3 worm cellular contexts compared by ENCODE assay signal in the genomic region with DNA sequence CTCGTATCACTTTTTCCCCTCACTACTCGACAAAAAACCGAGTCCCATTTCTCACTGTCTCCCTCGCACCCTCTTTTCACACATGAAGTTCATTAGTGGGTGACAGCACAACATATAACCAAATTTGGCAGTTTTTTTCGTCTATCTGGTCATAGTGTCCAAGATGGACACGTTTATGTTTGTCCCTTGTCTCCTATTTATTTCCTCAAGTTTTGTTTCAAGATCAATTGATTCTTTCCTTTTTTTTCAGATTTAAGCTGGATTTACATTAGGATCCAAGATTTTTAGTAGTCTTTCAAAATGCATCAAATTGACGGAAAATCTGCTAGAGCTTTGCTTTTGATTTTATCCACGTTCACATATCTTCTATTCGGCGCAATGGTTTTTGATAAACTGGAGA.
A peak's percentile ranks its signal among the peaks of the same experiment; 100 is the strongest.
TF ChIP-seq lines count a peak whose summit lies in the region.

A gene (plus strand): TSS at position 301 of the 400 bp plus-strand sequence.

TF ChIP-seq in whole organism, L1 larva, 84 proteins besides CTCF, POLR2A, EP300 and RAD21:
- no peak for TF ChIP-seq dpl-1 (GFP tag; optimal IDR thresholded peaks at IDR 0.05; lab: Kevin White, UChicago)
- TF ChIP-seq lin-14 (GFP tag; optimal IDR thresholded peaks at IDR 0.05; lab: Kevin White, UChicago) = peak; percentile 39
TF ChIP-seq in whole organism, L1 larva: peak in this region for 1.

TF ChIP-seq in whole organism, L4 larva, 104 proteins besides CTCF, POLR2A, EP300 and RAD21:
- peak; percentile 40 for TF ChIP-seq ces-1 (GFP tag; optimal IDR thresholded peaks at IDR 0.05; lab: Kevin White, UChicago)
- no peak for TF ChIP-seq nhr-111 (GFP tag; optimal IDR thresholded peaks at IDR 0.05; lab: Kevin White, UChicago)

TF ChIP-seq in whole organism, mixed stage, embryonic, 35 proteins besides CTCF, POLR2A, EP300 and RAD21:
- TF ChIP-seq nhr-76 (tag; optimal IDR thresholded peaks at IDR 0.05; lab: Kevin White, UChicago) (no peak), ces-1 (GFP tag; optimal IDR thresholded peaks at IDR 0.05; lab: Kevin White, UChicago) (peak; percentile 20)
